Worm (Caenorhabditis elegans): ENCODE results near the gene C05C8.8.

- no peak for TF ChIP-seq him-1 (tag; optimal IDR thresholded peaks at IDR 0.05)
- no peak for TF ChIP-seq W03F9.2 (tag; optimal IDR thresholded peaks at IDR 0.05)
- no peak for TF ChIP-seq dao-5 (tag; optimal IDR thresholded peaks at IDR 0.05)
These were observed 36.0 kb downstream of the C05C8.8 start, which contains the start of gene C13F10.5 for ce11 chrV:7218988-7219387.
